Worm (Caenorhabditis elegans) whole organism, L3 larva: ENCODE data around the gene tbx-35.

Experiments
- R02D3.7 ChIP-seq: fragments of 150-350 bp; optimal IDR thresholded peaks from 2 replicates; lab custom pipeline; 2014; ENCODE audit warnings: missing biosample characterization, missing genetic modification characterization
- ZK546.5 ChIP-seq: sonication (generic microtip); optimal IDR thresholded peaks from 2 replicates; lab custom pipeline; 2017; ENCODE audit warnings: missing biosample characterization, missing genetic modification characterization
- aly-2 ChIP-seq: fragments of 150-350 bp; optimal IDR thresholded peaks from 2 replicates; lab custom pipeline; 2014; ENCODE audit warnings: missing biosample characterization, missing genetic modification characterization
- ama-1 ChIP-seq: fragments of 150-350 bp; optimal IDR thresholded peaks from 2 replicates; lab custom pipeline; 2018
- ceh-28 ChIP-seq: fragments of 150-350 bp; optimal IDR thresholded peaks from 2 replicates; lab custom pipeline; 2014; ENCODE audit warnings: missing biosample characterization, missing genetic modification reagents, missing genetic modification characterization
- ceh-82 ChIP-seq: fragments of 150-350 bp; optimal IDR thresholded peaks from 2 replicates; lab custom pipeline; 2014; ENCODE audit warnings: missing biosample characterization, missing genetic modification characterization
- ceh-9 ChIP-seq: sonication (generic microtip); optimal IDR thresholded peaks from 2 replicates; lab custom pipeline; 2018; ENCODE audit warnings: missing biosample characterization, missing genetic modification characterization
- egl-27 ChIP-seq: sonication (generic microtip); optimal IDR thresholded peaks from 4 replicates; lab custom pipeline; 2017; ENCODE audit warnings: missing biosample characterization, missing genetic modification reagents, missing genetic modification characterization
- egl-5 ChIP-seq: fragments of 150-350 bp; optimal IDR thresholded peaks from 2 replicates; lab custom pipeline; 2017; ENCODE audit warnings: missing biosample characterization, missing genetic modification reagents, missing genetic modification characterization, inconsistent platforms
- elt-1 ChIP-seq: fragments of 150-350 bp; optimal IDR thresholded peaks from 2 replicates; lab custom pipeline; 2014; ENCODE audit warnings: missing biosample characterization, missing genetic modification characterization
- elt-2 ChIP-seq: sonication (generic microtip); optimal IDR thresholded peaks from 2 replicates; lab custom pipeline; 2016; ENCODE audit warnings: missing genetic modification reagents, mild to moderate bottlenecking, missing genetic modification characterization, missing compliant biosample characterization
- elt-3 ChIP-seq, 3 experiments: fragments of 150-350 bp in 1 of 3; sonication (generic microtip) in 2 of 3; optimal IDR thresholded peaks; 2 replicates in 2 of 3; 4 replicates in 1 of 3; lab custom pipeline; 2014 to 2017; ENCODE audit warnings: missing biosample characterization in 3 of 3, missing genetic modification characterization in 3 of 3
- eor-1 ChIP-seq, 2 experiments: fragments of 150-350 bp; optimal IDR thresholded peaks; 2 replicates each; lab custom pipeline; 2014 to 2018; ENCODE audit warnings: missing biosample characterization in 2 of 2, missing genetic modification characterization in 2 of 2
- fkh-10 ChIP-seq: sonication (generic microtip); optimal IDR thresholded peaks from 2 replicates; lab custom pipeline; 2017; ENCODE audit warnings: missing biosample characterization, missing genetic modification reagents, missing genetic modification characterization
- fkh-2 ChIP-seq: fragments of 150-350 bp; optimal IDR thresholded peaks from 2 replicates; lab custom pipeline; 2014; ENCODE audit warnings: missing biosample characterization, missing genetic modification reagents, missing genetic modification characterization
- fos-1 ChIP-seq: fragments of 150-350 bp; optimal IDR thresholded peaks from 2 replicates; lab custom pipeline; 2014; ENCODE audit warnings: missing biosample characterization, missing genetic modification characterization
- hmg-11 ChIP-seq: sonication (generic microtip); optimal IDR thresholded peaks from 2 replicates; lab custom pipeline; 2016; ENCODE audit warnings: missing genetic modification characterization, missing compliant biosample characterization
- jun-1 ChIP-seq: fragments of 150-350 bp; optimal IDR thresholded peaks from 2 replicates; lab custom pipeline; 2014; ENCODE audit warnings: missing biosample characterization, missing genetic modification reagents, missing genetic modification characterization
- lin-15B ChIP-seq: fragments of 150-350 bp; optimal IDR thresholded peaks from 2 replicates; lab custom pipeline; 2014; ENCODE audit warnings: missing biosample characterization, missing genetic modification characterization
- lin-39 ChIP-seq: fragments of 150-350 bp; optimal IDR thresholded peaks from 2 replicates; lab custom pipeline; 2018; ENCODE audit warnings: missing biosample characterization, missing genetic modification reagents, missing genetic modification characterization
- lsy-12 ChIP-seq: sonication (generic microtip); optimal IDR thresholded peaks from 2 replicates; lab custom pipeline; 2016; ENCODE audit warnings: mild to moderate bottlenecking, missing genetic modification characterization, missing compliant biosample characterization
- mdl-1 ChIP-seq: fragments of 150-350 bp; optimal IDR thresholded peaks from 2 replicates; lab custom pipeline; 2014; ENCODE audit warnings: missing biosample characterization, missing genetic modification characterization
- mml-1 ChIP-seq: fragments of 150-350 bp; sonication (generic microtip); optimal IDR thresholded peaks from 3 replicates; lab custom pipeline; 2014; ENCODE audit warnings: missing biosample characterization, missing genetic modification characterization
- nfya-1 ChIP-seq: sonication (generic microtip); optimal IDR thresholded peaks from 2 replicates; lab custom pipeline; 2017; ENCODE audit warnings: missing genetic modification characterization, mild to moderate bottlenecking, missing compliant biosample characterization, antibody characterized with exemption, moderate library complexity; ENCODE audit not compliant: insufficient read depth
- nhr-11 ChIP-seq: fragments of 150-350 bp; optimal IDR thresholded peaks from 2 replicates; lab custom pipeline; 2014; ENCODE audit warnings: missing biosample characterization, missing genetic modification characterization
- nhr-12 ChIP-seq: fragments of 150-350 bp; optimal IDR thresholded peaks from 2 replicates; lab custom pipeline; 2014; ENCODE audit warnings: missing biosample characterization, missing genetic modification characterization
- nhr-23 ChIP-seq: fragments of 150-350 bp; optimal IDR thresholded peaks from 2 replicates; lab custom pipeline; 2014; ENCODE audit warnings: missing biosample characterization, missing genetic modification reagents, missing genetic modification characterization
- nhr-237 ChIP-seq: fragments of 150-350 bp; optimal IDR thresholded peaks from 2 replicates; lab custom pipeline; 2014; ENCODE audit warnings: missing biosample characterization, missing genetic modification characterization
- nhr-25 ChIP-seq: sonication (generic microtip); optimal IDR thresholded peaks from 2 replicates; lab custom pipeline; 2017; ENCODE audit warnings: missing biosample characterization, missing genetic modification characterization
- nhr-67 ChIP-seq: fragments of 150-350 bp; optimal IDR thresholded peaks from 2 replicates; lab custom pipeline; 2014; ENCODE audit warnings: missing biosample characterization, missing genetic modification characterization
- nhr-76 ChIP-seq: fragments of 150-350 bp; sonication (generic microtip); optimal IDR thresholded peaks from 5 replicates; lab custom pipeline; 2014; ENCODE audit warnings: missing biosample characterization, missing genetic modification characterization
- nhr-77 ChIP-seq: fragments of 150-350 bp; optimal IDR thresholded peaks from 2 replicates; lab custom pipeline; 2014; ENCODE audit warnings: missing biosample characterization, missing genetic modification characterization
- pha-4 ChIP-seq: fragments of 150-350 bp; optimal IDR thresholded peaks from 2 replicates; lab custom pipeline; 2014; ENCODE audit warnings: missing biosample characterization, missing genetic modification reagents, missing genetic modification characterization
- pqm-1 ChIP-seq: fragments of 150-350 bp; optimal IDR thresholded peaks from 2 replicates; lab custom pipeline; 2017; ENCODE audit warnings: missing biosample characterization, missing genetic modification characterization, inconsistent platforms
- snpc-4 ChIP-seq: fragments of 150-350 bp; optimal IDR thresholded peaks from 2 replicates; lab custom pipeline; 2014; ENCODE audit warnings: missing biosample characterization, missing genetic modification characterization
- unc-39 ChIP-seq: sonication (generic microtip); optimal IDR thresholded peaks from 4 replicates; lab custom pipeline; 2017; ENCODE audit warnings: missing biosample characterization, missing genetic modification characterization
- zag-1 ChIP-seq: fragments of 150-350 bp; optimal IDR thresholded peaks from 2 replicates; lab custom pipeline; 2014; ENCODE audit warnings: missing biosample characterization, missing genetic modification characterization
- ztf-4 ChIP-seq: fragments of 150-350 bp; optimal IDR thresholded peaks from 2 replicates; lab custom pipeline; 2014; ENCODE audit warnings: missing biosample characterization, missing genetic modification characterization

Gene tbx-35

DNA sequence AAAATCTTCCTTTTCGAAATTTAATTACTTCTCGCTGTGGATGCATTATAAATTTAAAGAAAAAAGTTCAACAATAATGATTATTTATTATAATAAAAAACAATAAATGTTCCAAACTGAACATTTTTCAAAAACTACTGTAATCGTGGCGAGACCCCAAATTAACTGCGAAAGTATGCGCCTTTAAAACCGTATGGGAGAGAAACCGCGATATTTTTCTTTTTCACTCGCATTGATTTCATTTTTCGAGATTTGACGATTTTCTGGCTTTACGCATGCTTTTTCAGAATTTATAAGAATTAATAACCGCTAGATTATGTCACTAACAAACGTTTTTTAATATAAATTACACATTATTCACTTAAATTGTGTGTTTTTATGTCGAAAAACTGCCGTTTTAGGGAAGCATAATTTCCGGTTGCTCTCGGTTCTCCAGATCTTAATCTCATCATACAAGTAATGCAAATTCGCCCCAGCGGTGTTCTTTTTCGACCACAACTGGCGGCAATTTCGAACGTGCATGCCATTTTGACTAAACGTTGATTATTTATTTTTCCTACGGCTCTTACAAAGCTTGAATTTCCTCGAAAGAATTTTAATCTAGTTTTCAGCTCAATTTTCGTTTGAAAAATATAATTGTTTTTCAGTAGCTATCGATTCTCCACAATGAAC, 24.1 kb downstream of the tbx-35 start, which contains the start of gene F12A10.8:
Gene F12A10.8, minus strand, starts transcription at position 79 of the 672 bp plus-strand sequence.
- TF ChIP-seq snpc-4, result no peak
- TF ChIP-seq nhr-11, result no peak
- no peak for TF ChIP-seq aly-2
- TF ChIP-seq nhr-67 (tag; lab: Kevin White, UChicago), result no peak
- no peak for TF ChIP-seq hmg-11 (tag; lab: Kevin White, UChicago)
- TF ChIP-seq lin-15B, result peak; percentile 76
- no peak for TF ChIP-seq elt-3 (tag; optimal IDR thresholded peaks at IDR 0.05; lab: Kevin White, UChicago)
- TF ChIP-seq nfya-1 (tag; lab: Kevin White, UChicago), result peak; percentile 44
- TF ChIP-seq pqm-1 (tag; lab: Kevin White, UChicago), result no peak
- no peak for TF ChIP-seq eor-1 (tag; optimal IDR thresholded peaks at IDR 0.05; lab: Kevin White, UChicago)
- TF ChIP-seq R02D3.7 (tag; lab: Kevin White, UChicago), result no peak
- TF ChIP-seq nhr-77 (tag; lab: Kevin White, UChicago), result no peak
- TF ChIP-seq ZK546.5 (tag; lab: Kevin White, UChicago), result no peak
- no peak for TF ChIP-seq pha-4 (tag; lab: Kevin White, UChicago)
- no peak for TF ChIP-seq nhr-76 (tag; lab: Kevin White, UChicago)
- no peak for TF ChIP-seq mdl-1 (tag; lab: Kevin White, UChicago)
- no peak for TF ChIP-seq ztf-4 (tag; lab: Kevin White, UChicago)
- TF ChIP-seq elt-1, result peak; percentile 5
- TF ChIP-seq elt-2 (tag; lab: Kevin White, UChicago), result peak; percentile 13
- TF ChIP-seq zag-1 (tag; lab: Kevin White, UChicago), result no peak
- TF ChIP-seq nhr-237 (tag; lab: Kevin White, UChicago), result no peak
- TF ChIP-seq nhr-23, result no peak
- TF ChIP-seq ceh-9 (tag; lab: Kevin White, UChicago), result no peak
- TF ChIP-seq egl-5 (tag; lab: Kevin White, UChicago), result no peak
- TF ChIP-seq ceh-28 (tag; lab: Kevin White, UChicago), result no peak
- no peak for TF ChIP-seq fkh-2 (tag; lab: Kevin White, UChicago)
- TF ChIP-seq jun-1 (tag; lab: Kevin White, UChicago), result no peak
- peak; percentile 37 for TF ChIP-seq lin-39 (tag; lab: Kevin White, UChicago)
- TF ChIP-seq fos-1 (tag; lab: Kevin White, UChicago), result no peak
- no peak for TF ChIP-seq unc-39
- TF ChIP-seq nhr-12 (tag; lab: Kevin White, UChicago), result no peak
- TF ChIP-seq egl-27, result no peak
- no peak for TF ChIP-seq mml-1
- no peak for TF ChIP-seq nhr-25 (tag; lab: Kevin White, UChicago)

DNA sequence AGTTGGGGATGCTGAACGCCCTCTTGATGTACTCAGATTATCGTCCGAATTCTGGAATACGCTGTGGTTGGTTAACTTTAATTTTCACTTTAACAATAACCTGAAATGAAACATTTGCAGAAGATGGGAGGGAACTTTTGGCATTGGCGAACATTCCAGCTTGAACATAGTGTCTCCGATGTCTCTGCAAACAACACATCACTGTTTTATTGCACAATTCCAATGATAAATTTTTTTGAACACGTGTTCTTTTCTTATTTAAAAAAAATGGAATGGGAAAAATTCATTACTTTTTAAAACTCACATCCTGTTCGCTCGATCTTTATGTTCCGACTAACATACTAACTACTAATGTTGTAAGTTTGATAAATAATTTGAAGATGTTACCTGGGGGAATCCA, 24.7 kb downstream of the tbx-35 start, which contains the start of gene fzy-1:
Gene fzy-1, plus strand, starts transcription at position 301 of the 400 bp plus-strand sequence.
- no peak for TF ChIP-seq nhr-11
- TF ChIP-seq mml-1, result no peak
- TF ChIP-seq snpc-4, result no peak
- TF ChIP-seq fos-1 (tag; lab: Kevin White, UChicago), result no peak
- TF ChIP-seq ceh-82, result no peak
- no peak for TF ChIP-seq ama-1 (lab: Kevin White, UChicago)
- TF ChIP-seq egl-27, result no peak

DNA sequence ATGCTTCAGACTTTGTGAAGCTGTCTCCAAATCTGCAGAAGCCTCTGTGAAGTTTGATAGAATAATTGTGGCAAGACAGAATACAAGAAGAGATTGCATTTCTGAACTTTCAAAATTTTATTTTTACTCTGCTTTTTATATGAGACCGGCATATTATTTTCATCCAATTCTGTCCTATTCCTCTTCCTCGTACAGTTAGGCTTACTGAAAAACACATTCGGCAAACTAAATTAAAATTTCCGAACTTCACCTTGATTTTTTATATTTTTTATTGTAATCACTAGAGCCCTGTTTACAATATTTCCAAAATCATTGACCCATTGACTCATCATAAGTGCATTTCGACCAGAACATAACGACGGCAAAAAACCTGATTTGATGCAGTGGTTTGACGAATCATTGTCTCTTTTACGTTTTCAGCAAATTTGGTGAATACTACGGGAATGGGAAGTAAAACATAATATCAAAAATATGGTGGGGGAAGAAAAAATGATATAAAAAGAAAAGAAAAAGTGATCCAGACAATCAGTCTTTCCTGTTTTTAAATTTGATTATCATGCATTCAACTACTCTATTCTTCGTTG, 26.9 kb downstream of the tbx-35 start, which contains the start of the genes suex-1 and F12A10.9:
Gene suex-1, minus strand, starts transcription at position 101 of the 584 bp plus-strand sequence.
Gene F12A10.9, plus strand, starts transcription at position 534 of the 584 bp plus-strand sequence.
- TF ChIP-seq nhr-12 (tag; lab: Kevin White, UChicago) (no peak), lsy-12 (tag; lab: Kevin White, UChicago) (no peak), snpc-4 (no peak), fkh-10 (GFP tag; lab: Kevin White, UChicago) (no peak), ama-1 (lab: Kevin White, UChicago) (no peak), R02D3.7 (tag; lab: Kevin White, UChicago) (no peak), unc-39 (no peak), zag-1 (tag; lab: Kevin White, UChicago) (no peak), aly-2 (no peak), ceh-9 (tag; lab: Kevin White, UChicago) (no peak), ceh-28 (tag; lab: Kevin White, UChicago) (no peak), pqm-1 (tag; lab: Kevin White, UChicago) (no peak), ZK546.5 (tag; lab: Kevin White, UChicago) (no peak)
